Worm (Caenorhabditis elegans) whole organism, mixed stage, embryonic: ENCODE data around the gene spo-11.

Experiments used
- M03D4.4 ChIP-seq: sonication (generic microtip); optimal IDR thresholded peaks from 2 replicates; lab custom pipeline; 2017; ENCODE audit warnings: mild to moderate bottlenecking, missing genetic modification characterization, missing compliant biosample characterization
- bed-3 ChIP-seq: fragments of 200-800 bp; sonication (Bioruptor generic); optimal IDR thresholded peaks from 3 replicates; lab custom pipeline; 2018; ENCODE audit warnings: mild to moderate bottlenecking, missing genetic modification characterization, moderate library complexity, missing compliant biosample characterization
- blmp-1 ChIP-seq: fragments of 150-350 bp; optimal IDR thresholded peaks from 2 replicates; lab custom pipeline; 2014; ENCODE audit warnings: missing biosample characterization, missing genetic modification characterization
- ceh-39 ChIP-seq: fragments of 150-350 bp; optimal IDR thresholded peaks from 2 replicates; lab custom pipeline; 2014; ENCODE audit warnings: missing biosample characterization, missing genetic modification characterization
- ceh-83 ChIP-seq: fragments of 200-800 bp; sonication (Bioruptor generic); optimal IDR thresholded peaks from 2 replicates; lab custom pipeline; 2018; ENCODE audit warnings: mild to moderate bottlenecking, missing genetic modification characterization, missing compliant biosample characterization
- ces-1 ChIP-seq: fragments of 150-350 bp; optimal IDR thresholded peaks from 2 replicates; lab custom pipeline; 2014; ENCODE audit warnings: missing biosample characterization, missing genetic modification reagents, missing genetic modification characterization
- cnd-1 ChIP-seq: fragments of 200-800 bp; sonication (Bioruptor generic); optimal IDR thresholded peaks from 2 replicates; lab custom pipeline; 2018; ENCODE audit warnings: mild to moderate bottlenecking, missing genetic modification characterization, missing compliant biosample characterization
- drap-1 ChIP-seq: fragments of 200-800 bp; sonication (Bioruptor generic); optimal IDR thresholded peaks from 3 replicates; lab custom pipeline; 2018; ENCODE audit warnings: mild to moderate bottlenecking, missing genetic modification characterization, missing compliant biosample characterization
- elt-1 ChIP-seq: sonication (generic microtip); optimal IDR thresholded peaks from 2 replicates; lab custom pipeline; 2017; ENCODE audit warnings: missing genetic modification characterization, mild to moderate bottlenecking, missing compliant biosample characterization, antibody characterized with exemption, moderate library complexity, borderline replicate concordance; ENCODE audit not compliant: insufficient read depth
- elt-3 ChIP-seq: fragments of 150-350 bp; optimal IDR thresholded peaks from 2 replicates; lab custom pipeline; 2014; ENCODE audit warnings: missing biosample characterization, missing genetic modification characterization
- ham-2 ChIP-seq: fragments of 200-800 bp; sonication (Bioruptor generic); optimal IDR thresholded peaks from 2 replicates; lab custom pipeline; 2018; ENCODE audit warnings: mild to moderate bottlenecking, missing genetic modification characterization, missing compliant biosample characterization
- hlh-1 ChIP-seq: fragments of 150-350 bp; optimal IDR thresholded peaks from 2 replicates; lab custom pipeline; 2014; ENCODE audit warnings: missing biosample characterization, missing genetic modification reagents, missing genetic modification characterization
- lin-13 ChIP-seq: fragments of 150-350 bp; optimal IDR thresholded peaks from 2 replicates; lab custom pipeline; 2014; ENCODE audit warnings: missing biosample characterization, missing genetic modification characterization
- lin-32 ChIP-seq: fragments of 200-800 bp; sonication (Bioruptor generic); optimal IDR thresholded peaks from 2 replicates; lab custom pipeline; 2018; ENCODE audit warnings: mild to moderate bottlenecking, missing genetic modification characterization, missing compliant biosample characterization
- lsy-2 ChIP-seq: fragments of 150-350 bp; optimal IDR thresholded peaks from 2 replicates; lab custom pipeline; 2014; ENCODE audit warnings: missing biosample characterization, missing genetic modification characterization
- mab-5 ChIP-seq: fragments of 150-350 bp; optimal IDR thresholded peaks from 2 replicates; lab custom pipeline; 2014; ENCODE audit warnings: missing biosample characterization, missing genetic modification characterization
- mep-1 ChIP-seq: fragments of 150-350 bp; optimal IDR thresholded peaks from 2 replicates; lab custom pipeline; 2017; ENCODE audit warnings: missing biosample characterization, missing genetic modification reagents, missing genetic modification characterization, inconsistent platforms
- mls-2 ChIP-seq: sonication (generic microtip); optimal IDR thresholded peaks from 2 replicates; lab custom pipeline; 2016; ENCODE audit warnings: mild to moderate bottlenecking, missing genetic modification characterization, moderate library complexity, missing compliant biosample characterization
- nhr-12 ChIP-seq: fragments of 150-350 bp; optimal IDR thresholded peaks from 2 replicates; lab custom pipeline; 2014; ENCODE audit warnings: missing biosample characterization, missing genetic modification characterization
- nhr-2 ChIP-seq: fragments of 150-350 bp; optimal IDR thresholded peaks from 2 replicates; lab custom pipeline; 2014; ENCODE audit warnings: missing biosample characterization, missing genetic modification characterization
- nhr-76 ChIP-seq: sonication (generic microtip); optimal IDR thresholded peaks from 2 replicates; lab custom pipeline; 2017; ENCODE audit warnings: missing biosample characterization, missing genetic modification characterization
- pha-4 ChIP-seq: fragments of 150-350 bp; optimal IDR thresholded peaks from 2 replicates; lab custom pipeline; 2018; ENCODE audit warnings: missing biosample characterization, missing genetic modification reagents, missing genetic modification characterization
- sem-2 ChIP-seq: fragments of 200-800 bp; sonication (Bioruptor generic); optimal IDR thresholded peaks from 2 replicates; lab custom pipeline; 2018; ENCODE audit warnings: mild to moderate bottlenecking, missing genetic modification characterization, missing compliant biosample characterization
- sptf-1 ChIP-seq: sonication (generic microtip); optimal IDR thresholded peaks from 2 replicates; lab custom pipeline; 2017; ENCODE audit warnings: mild to moderate bottlenecking, missing genetic modification characterization, moderate library complexity, missing compliant biosample characterization
- tbx-8 ChIP-seq: fragments of 200-800 bp; sonication (Bioruptor generic); optimal IDR thresholded peaks from 2 replicates; lab custom pipeline; 2018; ENCODE audit warnings: mild to moderate bottlenecking, missing genetic modification characterization, moderate library complexity, missing compliant biosample characterization
- unc-120 ChIP-seq: sonication (generic microtip); optimal IDR thresholded peaks from 2 replicates; lab custom pipeline; 2017; ENCODE audit warnings: missing genetic modification characterization, missing compliant biosample characterization; ENCODE audit not compliant: poor library complexity, severe bottlenecking
- unc-39 ChIP-seq: fragments of 150-350 bp; optimal IDR thresholded peaks from 2 replicates; lab custom pipeline; 2014; ENCODE audit warnings: missing biosample characterization, missing genetic modification characterization
- zip-8 ChIP-seq: fragments of 150-350 bp; optimal IDR thresholded peaks from 2 replicates; lab custom pipeline; 2014; ENCODE audit warnings: missing biosample characterization, missing genetic modification characterization
- ztf-11 ChIP-seq: fragments of 150-350 bp; optimal IDR thresholded peaks from 2 replicates; lab custom pipeline; 2014; ENCODE audit warnings: missing biosample characterization, missing genetic modification characterization

spo-11 gene

ce11 chrIV:11148788-11149366 is 24.2 kb upstream of the spo-11 start:
- TF ChIP-seq nhr-12 (tag; lab: Kevin White, UChicago) (no peak), nhr-2 (tag; lab: Kevin White, UChicago) (no peak), elt-3 (no peak), ces-1 (no peak), ceh-39 (tag; lab: Kevin White, UChicago) (no peak), unc-120 (tag; lab: Kevin White, UChicago) (no peak), mep-1 (tag; lab: Kevin White, UChicago) (no peak)

DNA sequence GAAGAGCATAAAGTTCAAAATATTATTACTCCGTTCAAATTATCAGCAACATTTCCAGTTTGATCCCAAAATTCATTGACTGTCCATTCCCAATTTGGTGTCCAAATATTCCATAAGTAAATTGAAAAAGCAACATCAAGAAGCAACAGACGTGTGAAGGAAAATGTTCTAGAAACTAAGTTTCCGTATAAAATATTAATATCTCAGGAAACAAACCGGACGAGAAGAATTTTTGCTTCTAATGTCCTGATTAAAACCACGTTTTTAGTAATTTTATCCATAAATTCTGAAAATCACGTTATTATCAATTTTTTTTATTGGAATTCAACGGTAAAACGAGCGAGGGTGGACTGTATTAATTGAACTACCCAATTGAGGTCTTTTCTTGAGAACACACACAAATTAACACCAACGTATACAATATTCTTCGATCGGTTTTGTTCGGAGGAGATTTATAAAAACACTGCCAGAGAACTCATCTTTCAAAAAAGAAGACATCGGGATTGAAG is 22.4 kb upstream of the spo-11 start, which contains the start of gene pigq-1:
pigq-1 (minus strand) TSS at position 286 of the 509 bp plus-strand sequence.
- TF ChIP-seq unc-120 (tag; lab: Kevin White, UChicago), result no peak
- TF ChIP-seq ztf-11 (tag; lab: Kevin White, UChicago), result no peak
- TF ChIP-seq zip-8 (tag; lab: Kevin White, UChicago), result no peak
- TF ChIP-seq M03D4.4 (tag; lab: Kevin White, UChicago), result no peak
- no peak for TF ChIP-seq lsy-2 (tag; lab: Kevin White, UChicago)
- no peak for TF ChIP-seq drap-1 (GFP tag; lab: Kevin White, UChicago)
- TF ChIP-seq sem-2 (GFP tag; lab: Kevin White, UChicago), result no peak
- TF ChIP-seq mab-5 (tag; lab: Kevin White, UChicago), result no peak
- no peak for TF ChIP-seq ceh-39 (tag; lab: Kevin White, UChicago)
- TF ChIP-seq ces-1, result no peak
- TF ChIP-seq elt-3, result no peak
- TF ChIP-seq unc-39 (tag; lab: Kevin White, UChicago), result no peak
- TF ChIP-seq, all 35 proteins: peak for 0

DNA sequence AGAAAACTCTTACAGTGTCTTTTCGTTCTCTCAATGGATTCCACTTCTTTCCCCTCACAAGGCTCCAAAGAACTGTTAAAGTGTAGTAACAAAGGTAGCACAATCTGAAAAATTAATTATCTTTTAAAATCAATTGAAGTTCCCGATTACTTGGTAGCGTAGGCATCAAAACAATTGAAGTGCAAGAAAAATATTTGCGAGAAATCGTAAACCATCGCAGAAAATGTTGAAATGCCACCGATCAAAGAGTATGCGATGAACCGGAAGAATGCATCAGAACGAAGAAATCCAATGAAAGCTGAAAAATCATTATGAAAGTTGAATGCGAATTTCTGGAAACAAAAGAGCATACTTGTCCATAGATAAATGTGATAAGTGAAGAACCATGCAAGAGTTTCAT is 21.8 kb upstream of the spo-11 start:
- TF ChIP-seq unc-39 (tag; lab: Kevin White, UChicago), result no peak
- TF ChIP-seq hlh-1 (tag; lab: Kevin White, UChicago), result no peak
- TF ChIP-seq ceh-83 (GFP tag; lab: Kevin White, UChicago), result no peak
- TF ChIP-seq ztf-11 (tag; lab: Kevin White, UChicago), result no peak
- TF ChIP-seq lsy-2 (tag; lab: Kevin White, UChicago), result no peak
- TF ChIP-seq lin-13, result no peak
- TF ChIP-seq sptf-1 (tag; lab: Kevin White, UChicago), result no peak
- no peak for TF ChIP-seq elt-1 (tag; lab: Kevin White, UChicago)
- no peak for TF ChIP-seq blmp-1 (tag; lab: Kevin White, UChicago)
- no peak for TF ChIP-seq drap-1 (GFP tag; lab: Kevin White, UChicago)
- no peak for TF ChIP-seq nhr-2 (tag; lab: Kevin White, UChicago)
- no peak for TF ChIP-seq pha-4 (tag; lab: Kevin White, UChicago)
- no peak for TF ChIP-seq ham-2 (GFP tag; lab: Kevin White, UChicago)
- no peak for TF ChIP-seq bed-3 (GFP tag; lab: Kevin White, UChicago)
- TF ChIP-seq zip-8 (tag; lab: Kevin White, UChicago), result no peak

DNA sequence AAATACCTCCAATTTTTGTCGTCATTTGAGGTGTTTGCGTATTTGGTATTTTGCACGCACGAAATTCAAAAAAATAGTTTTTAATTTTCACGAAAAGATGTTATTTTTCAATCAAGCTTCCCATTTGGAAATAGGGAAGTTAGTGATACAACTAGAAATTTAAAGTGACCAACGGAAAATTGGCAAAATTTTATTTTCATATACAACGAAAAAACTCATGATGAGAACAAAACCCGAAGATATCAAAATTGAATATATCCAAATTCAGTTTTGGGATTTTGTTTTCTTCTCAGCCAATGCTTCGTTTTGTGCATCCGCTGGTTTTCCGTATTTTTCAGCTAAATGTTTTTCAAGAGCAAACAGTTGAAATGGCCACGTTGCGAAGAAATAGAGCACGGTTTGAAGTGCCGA is 21.3 kb upstream of the spo-11 start:
- TF ChIP-seq mls-2 (tag; lab: Kevin White, UChicago) (no peak), blmp-1 (tag; lab: Kevin White, UChicago) (no peak), bed-3 (GFP tag; lab: Kevin White, UChicago) (no peak), lin-32 (GFP tag; lab: Kevin White, UChicago) (no peak), lin-13 (no peak), zip-8 (tag; lab: Kevin White, UChicago) (no peak), sem-2 (GFP tag; lab: Kevin White, UChicago) (no peak), lsy-2 (tag; lab: Kevin White, UChicago) (no peak), cnd-1 (tag; lab: Kevin White, UChicago) (no peak), ceh-39 (tag; lab: Kevin White, UChicago) (no peak), unc-120 (tag; lab: Kevin White, UChicago) (no peak), nhr-12 (tag; lab: Kevin White, UChicago) (no peak), tbx-8 (GFP tag; lab: Kevin White, UChicago) (no peak)

ce11 chrIV:11143228-11143444 is 18.5 kb upstream of the spo-11 start, which contains the start of gene F01G4.4:
Gene F01G4.4, plus strand, starts transcription at chrIV:11143345.
- TF ChIP-seq ztf-11 (tag; lab: Kevin White, UChicago) (no peak), zip-8 (tag; lab: Kevin White, UChicago) (no peak), lsy-2 (tag; lab: Kevin White, UChicago) (no peak), ces-1 (no peak), pha-4 (tag; lab: Kevin White, UChicago) (no peak), nhr-76 (tag; lab: Kevin White, UChicago) (no peak), cnd-1 (tag; lab: Kevin White, UChicago) (no peak), ham-2 (GFP tag; lab: Kevin White, UChicago) (no peak), mab-5 (tag; lab: Kevin White, UChicago) (no peak), elt-1 (tag; lab: Kevin White, UChicago) (no peak)
